Fruit fly (Drosophila melanogaster) whole organism, prepupa: Measurements from ENCODE around the gene Sugb.
A peak's percentile ranks its signal among the peaks of the same experiment; 100 is the strongest.

Source experiments
- CG6163 ChIP-seq: fragments of 200-800 bp; sonication (Bioruptor generic); IDR thresholded peaks from 3 replicates; pipeline ENCODE4 v1.3.6; 2022; ENCODE audit warnings: missing biosample characterization, missing genetic modification characterization
- CG6792 ChIP-seq: fragments of 200-800 bp; sonication (Bioruptor generic); optimal IDR thresholded peaks from 3 replicates; lab custom pipeline; 2016; ENCODE audit warnings: missing biosample characterization, missing genetic modification characterization
- topi ChIP-seq: fragments of 200-800 bp; sonication (Bioruptor generic); optimal IDR thresholded peaks from 3 replicates; lab custom pipeline; 2016; ENCODE audit warnings: missing biosample characterization, missing genetic modification characterization

dm6 chr3L:11680298-11680697 lies 3.5 kb upstream of the Sugb start, which contains the start of gene CG32085:
- peak; percentile 71; the same call in 2 of the 3 replicates for TF ChIP-seq CG6163 (GFP tag; lab: Robert Waterston, UW)
- peak; percentile 6 for TF ChIP-seq CG6792
- TF ChIP-seq topi, result no peak
